Worm (Caenorhabditis elegans): Measurements from ENCODE around the gene sra-32.

- no peak for TF ChIP-seq T23F11.4 (GFP tag; optimal IDR thresholded peaks at IDR 0.05)
- no peak for TF ChIP-seq rnt-1 (tag; optimal IDR thresholded peaks at IDR 0.05)
- no peak for TF ChIP-seq unc-55 (GFP tag; optimal IDR thresholded peaks at IDR 0.05)
- no peak for TF ChIP-seq C38D4.7 (GFP tag; optimal IDR thresholded peaks at IDR 0.05)
Measured at ce11 chrII:4523122-4523672, 8.6 kb downstream of the sra-32 start, which contains the start of the genes B0304.4 and B0304.2.

All from whole organism, late embryonic.